Worm (Caenorhabditis elegans): ENCODE results near the gene sra-1.

- TF ChIP-seq him-1 (tag; optimal IDR thresholded peaks at IDR 0.05) (no peak), dao-5 (tag; optimal IDR thresholded peaks at IDR 0.05) (no peak), W03F9.2 (tag; optimal IDR thresholded peaks at IDR 0.05) (no peak)
Measured at ce11 chrII:9518781-9519180, 2.7 kb downstream of the sra-1 start, which contains the start of the genes sfxn-1.1 and AH6.3.
